Fruit fly (Drosophila melanogaster): ENCODE data around the gene kto.

DNA sequence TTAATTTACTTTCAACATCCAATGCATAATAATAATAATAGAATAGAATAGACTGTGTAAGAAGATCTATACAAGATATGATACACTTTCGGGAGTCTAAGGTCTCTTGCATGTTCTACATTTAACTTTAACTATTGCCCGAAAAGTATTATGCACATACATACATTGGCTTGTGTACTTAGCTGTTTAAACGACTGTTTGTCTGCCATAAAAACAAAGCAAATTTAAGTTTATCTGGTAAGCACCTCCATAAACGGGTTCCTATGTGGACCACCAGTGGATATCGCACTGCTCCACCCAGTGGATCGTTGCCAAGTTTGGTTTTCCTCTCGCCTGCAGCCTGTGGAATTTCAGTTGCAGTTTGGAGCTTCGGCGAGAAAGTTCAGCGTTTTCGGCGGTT, 10.5 kb downstream of the kto start:
- no peak for TF ChIP-seq CG6854 (GFP tag; optimal IDR thresholded peaks at IDR 0.05)
- no peak for TF ChIP-seq Smox (GFP tag; optimal IDR thresholded peaks at IDR 0.05)

Data from whole organism, prepupa.